Fruit fly (Drosophila melanogaster): ENCODE results near the gene BigH1.
A peak's percentile ranks its signal among the peaks of the same experiment; 100 is the strongest.

BigH1 gene

DNA sequence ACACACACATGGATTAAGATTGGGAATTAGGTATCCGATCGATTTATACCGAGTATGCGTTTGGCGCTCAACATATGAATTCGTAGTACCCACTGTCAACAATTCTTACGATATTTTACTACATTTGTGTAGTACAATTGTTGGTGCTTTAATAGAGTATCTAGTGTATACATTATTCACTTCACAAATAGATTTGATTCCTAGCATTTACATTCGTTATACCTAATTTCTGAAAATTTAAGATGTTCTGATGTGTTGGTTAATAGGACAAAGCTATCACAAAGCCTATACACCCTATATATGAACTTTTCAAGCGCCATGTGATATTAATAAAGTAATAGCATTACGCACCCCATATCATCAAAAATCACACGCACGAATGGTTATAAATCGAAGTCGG lies 38.6 kb upstream of the BigH1 start (continued):
- TF ChIP-seq cyc (GFP tag; optimal IDR thresholded peaks at IDR 0.05): no peak
- TF ChIP-seq lz (GFP tag; optimal IDR thresholded peaks at IDR 0.05): no peak
- no peak for TF ChIP-seq net (GFP tag; optimal IDR thresholded peaks at IDR 0.05)
- no peak for TF ChIP-seq Hr39 (GFP tag; optimal IDR thresholded peaks at IDR 0.05)
- no peak for TF ChIP-seq CG9139 (GFP tag; optimal IDR thresholded peaks at IDR 0.05)
- TF ChIP-seq CG31627 (GFP tag; optimal IDR thresholded peaks at IDR 0.05): no peak

DNA sequence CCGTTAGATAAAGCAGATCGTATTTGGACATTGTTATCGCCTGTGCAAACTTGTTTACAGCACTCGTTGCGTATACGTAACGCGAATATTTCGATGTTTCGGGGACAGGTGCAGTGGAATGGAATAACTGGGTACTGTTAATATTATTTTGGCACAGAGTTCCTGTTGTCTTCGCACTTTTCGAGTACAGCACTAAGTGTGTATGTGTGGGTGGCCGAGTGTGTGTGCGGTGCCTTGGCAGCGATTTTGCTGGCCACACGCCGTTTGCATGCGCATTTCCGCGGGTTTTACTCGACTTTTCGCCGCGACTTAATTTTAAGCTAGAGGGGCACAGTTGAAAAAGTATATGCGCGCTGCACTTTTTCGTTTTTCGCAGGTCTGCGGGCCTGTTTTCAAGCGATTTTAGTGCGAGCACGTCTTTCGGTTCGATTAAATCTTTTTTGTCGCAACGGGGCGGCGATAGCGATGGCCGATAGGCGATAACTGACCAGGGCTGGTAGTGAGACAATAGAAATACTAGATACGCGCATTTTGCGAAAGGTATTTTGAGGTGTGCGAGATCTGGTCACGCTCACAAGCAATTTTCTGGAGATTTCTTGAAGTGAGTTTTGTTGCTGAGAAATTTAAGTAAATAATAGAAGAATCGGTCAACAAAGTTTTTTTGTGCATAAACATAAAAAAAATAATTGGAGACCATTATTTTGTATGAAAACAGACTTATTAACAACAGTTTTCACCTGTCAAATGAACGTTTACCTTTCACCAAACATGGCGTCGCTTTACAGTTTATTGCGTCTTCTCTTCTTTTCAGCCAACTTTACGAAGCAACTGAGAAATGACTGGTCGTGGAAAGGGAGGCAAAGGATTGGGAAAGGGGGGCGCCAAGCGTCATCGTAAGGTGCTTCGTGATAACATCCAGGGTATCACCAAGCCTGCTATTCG lies 37.8 kb upstream of the BigH1 start, which contains the start of the genes put and His4r:
Gene put (minus strand): TSS at position 489 of the 942 bp plus-strand sequence.
Gene His4r (plus strand): TSS at position 541 of the 942 bp plus-strand sequence.
- TF ChIP-seq vri (GFP tag; optimal IDR thresholded peaks at IDR 0.05) (peak; percentile 20), CG8119 (GFP tag; IDR thresholded peaks at IDR 0.05) (no peak), pdm3 (GFP tag; optimal IDR thresholded peaks at IDR 0.05) (no peak), Sox14 (GFP tag; optimal IDR thresholded peaks at IDR 0.05) (peak; percentile 64), Ets21C (GFP tag; optimal IDR thresholded peaks at IDR 0.05) (no peak), Sox102F (GFP tag; optimal IDR thresholded peaks at IDR 0.05) (peak; percentile 61), CG6163 (GFP tag; IDR thresholded peaks at IDR 0.05) (peak; percentile 44; the same call in 2 of the 3 replicates), fkh (GFP tag; optimal IDR thresholded peaks at IDR 0.05) (peak; percentile 35), dsx (GFP tag; optimal IDR thresholded peaks at IDR 0.05; ENCODE audit: poor library complexity, severe bottlenecking) (no peak), CG11902 (GFP tag; optimal IDR thresholded peaks at IDR 0.05) (no peak), CG3032 (tag; optimal IDR thresholded peaks at IDR 0.05) (peak; percentile 21), Sox15 (GFP tag; optimal IDR thresholded peaks at IDR 0.05) (no peak), CG32006 (GFP tag; optimal IDR thresholded peaks at IDR 0.05) (no peak), Eip75B (GFP tag; optimal IDR thresholded peaks at IDR 0.05) (peak; percentile 39), CG11762 (GFP tag; optimal IDR thresholded peaks at IDR 0.05; ENCODE audit: insufficient read depth) (no peak), CG3919 (GFP tag; optimal IDR thresholded peaks at IDR 0.05) (peak; percentile 31), CG8632 (GFP tag; optimal IDR thresholded peaks at IDR 0.05) (no peak), net (GFP tag; optimal IDR thresholded peaks at IDR 0.05) (no peak), Blimp-1 (GFP tag; optimal IDR thresholded peaks at IDR 0.05) (no peak), svp (GFP tag) (peak; percentile 44), Ets96B (tag; optimal IDR thresholded peaks at IDR 0.05) (peak; percentile 2), Hr38 (GFP tag; optimal IDR thresholded peaks at IDR 0.05) (no peak), ss (GFP tag; optimal IDR thresholded peaks at IDR 0.05) (peak; percentile 16 to 29), CG10669 (GFP tag; optimal IDR thresholded peaks at IDR 0.05) (no peak), CG9139 (GFP tag; optimal IDR thresholded peaks at IDR 0.05) (no peak), Eip78C (GFP tag) (peak; percentile 69), Hr4 (GFP tag; optimal IDR thresholded peaks at IDR 0.05) (no peak), CG1621 (tag; optimal IDR thresholded peaks at IDR 0.05) (no peak), CG8319 (GFP tag; optimal IDR thresholded peaks at IDR 0.05) (no peak), OdsH (GFP tag; optimal IDR thresholded peaks at IDR 0.05) (no peak), CG31627 (GFP tag; optimal IDR thresholded peaks at IDR 0.05) (no peak), CG6808 (GFP tag; optimal IDR thresholded peaks at IDR 0.05) (no peak), lz (GFP tag; optimal IDR thresholded peaks at IDR 0.05) (no peak), Hr39 (GFP tag; optimal IDR thresholded peaks at IDR 0.05) (no peak), CG6276 (GFP tag; optimal IDR thresholded peaks at IDR 0.05) (no peak), CG4318 (GFP tag; optimal IDR thresholded peaks at IDR 0.05) (no peak), CG15336 (GFP tag; IDR thresholded peaks at IDR 0.05) (0 out of 2 replicates have a peak, but pooled peaks have one; percentile 34), Met (GFP tag; optimal IDR thresholded peaks at IDR 0.05) (peak; percentile 6), Gug (GFP tag; IDR thresholded peaks at IDR 0.05) (no peak), CG6792 (GFP tag; optimal IDR thresholded peaks at IDR 0.05) (no peak), CG6854 (GFP tag; optimal IDR thresholded peaks at IDR 0.05) (peak; percentile 3), CG7368 (GFP tag; optimal IDR thresholded peaks at IDR 0.05) (no peak), CG10631 (GFP tag; optimal IDR thresholded peaks at IDR 0.05) (no peak), CG16779 (tag; optimal IDR thresholded peaks at IDR 0.05) (no peak), topi (GFP tag; optimal IDR thresholded peaks at IDR 0.05) (peak; percentile 33), esn (GFP tag; optimal IDR thresholded peaks at IDR 0.05) (peak; percentile 8)

Measured in whole organism, prepupa.